Worm (Caenorhabditis elegans) whole organism, L2 larva: ENCODE data around the gene C23G10.11.

ENCODE experiments used
- F13H6.1 ChIP-seq: sonication (generic microtip); optimal IDR thresholded peaks from 2 replicates; lab custom pipeline; 2016; ENCODE audit warnings: missing genetic modification characterization, missing compliant biosample characterization
- R02D3.7 ChIP-seq: fragments of 150-350 bp; optimal IDR thresholded peaks from 2 replicates; lab custom pipeline; 2014; ENCODE audit warnings: missing biosample characterization, missing genetic modification characterization
- ZK546.5 ChIP-seq: sonication (generic microtip); optimal IDR thresholded peaks from 2 replicates; lab custom pipeline; 2017; ENCODE audit warnings: missing biosample characterization, missing genetic modification characterization
- aly-2 ChIP-seq: fragments of 150-350 bp; optimal IDR thresholded peaks from 2 replicates; lab custom pipeline; 2014; ENCODE audit warnings: missing biosample characterization, missing genetic modification characterization
- blmp-1 ChIP-seq: sonication (generic microtip); optimal IDR thresholded peaks from 2 replicates; lab custom pipeline; 2017; ENCODE audit warnings: missing genetic modification characterization, mild to moderate bottlenecking, missing compliant biosample characterization, antibody characterized with exemption, moderate library complexity; ENCODE audit not compliant: insufficient read depth
- ceh-16 ChIP-seq: fragments of 150-350 bp; optimal IDR thresholded peaks from 2 replicates; lab custom pipeline; 2014; ENCODE audit warnings: missing biosample characterization, missing genetic modification characterization
- ceh-82 ChIP-seq: fragments of 150-350 bp; optimal IDR thresholded peaks from 2 replicates; lab custom pipeline; 2014; ENCODE audit warnings: missing biosample characterization, missing genetic modification characterization
- crh-2 ChIP-seq: sonication (generic microtip); optimal IDR thresholded peaks from 2 replicates; lab custom pipeline; 2017; ENCODE audit warnings: missing biosample characterization, missing genetic modification characterization
- dmd-4 ChIP-seq: sonication (generic microtip); optimal IDR thresholded peaks from 2 replicates; lab custom pipeline; 2017; ENCODE audit warnings: missing biosample characterization, missing genetic modification characterization
- egl-27 ChIP-seq: sonication (generic microtip); optimal IDR thresholded peaks from 3 replicates; lab custom pipeline; 2017; ENCODE audit warnings: missing biosample characterization, missing genetic modification reagents, missing genetic modification characterization
- elt-3 ChIP-seq: sonication (generic microtip); optimal IDR thresholded peaks from 2 replicates; lab custom pipeline; 2017; ENCODE audit warnings: missing biosample characterization, missing genetic modification characterization
- fos-1 ChIP-seq: fragments of 150-350 bp; optimal IDR thresholded peaks from 2 replicates; lab custom pipeline; 2014; ENCODE audit warnings: missing biosample characterization, missing genetic modification characterization
- gmeb-1 ChIP-seq: fragments of 150-350 bp; optimal IDR thresholded peaks from 2 replicates; lab custom pipeline; 2014; ENCODE audit warnings: missing biosample characterization, missing genetic modification characterization
- lin-39 ChIP-seq: fragments of 150-350 bp; optimal IDR thresholded peaks from 2 replicates; lab custom pipeline; 2014; ENCODE audit warnings: missing biosample characterization, missing genetic modification reagents, missing genetic modification characterization
- lsy-2 ChIP-seq, 2 experiments: fragments of 150-350 bp in 1 of 2; sonication (generic microtip) in 1 of 2; optimal IDR thresholded peaks; 2 replicates each; lab custom pipeline; 2014 to 2017; ENCODE audit warnings: missing biosample characterization in 2 of 2, missing genetic modification characterization in 2 of 2
- mbf-1 ChIP-seq: sonication (generic microtip); optimal IDR thresholded peaks from 2 replicates; lab custom pipeline; 2017; ENCODE audit warnings: missing biosample characterization, missing genetic modification characterization
- mdl-1 ChIP-seq, 2 experiments: fragments of 150-350 bp in 1 of 2; sonication (generic microtip) in 1 of 2; optimal IDR thresholded peaks; 2 replicates each; lab custom pipeline; 2017; ENCODE audit warnings: missing biosample characterization in 2 of 2, missing genetic modification characterization in 2 of 2
- nhr-10 ChIP-seq: sonication (generic microtip); optimal IDR thresholded peaks from 2 replicates; lab custom pipeline; 2017; ENCODE audit warnings: missing biosample characterization, missing genetic modification characterization
- nhr-11 ChIP-seq: fragments of 150-350 bp; optimal IDR thresholded peaks from 2 replicates; lab custom pipeline; 2014; ENCODE audit warnings: missing biosample characterization, missing genetic modification characterization
- nhr-129 ChIP-seq: fragments of 150-350 bp; optimal IDR thresholded peaks from 2 replicates; lab custom pipeline; 2014; ENCODE audit warnings: missing biosample characterization, missing genetic modification characterization
- nhr-23 ChIP-seq: fragments of 150-350 bp; optimal IDR thresholded peaks from 2 replicates; lab custom pipeline; 2014; ENCODE audit warnings: missing biosample characterization, missing genetic modification reagents, missing genetic modification characterization
- nhr-237 ChIP-seq: fragments of 150-350 bp; optimal IDR thresholded peaks from 2 replicates; lab custom pipeline; 2014; ENCODE audit warnings: missing biosample characterization, missing genetic modification characterization
- nhr-6 ChIP-seq: fragments of 150-350 bp; optimal IDR thresholded peaks from 2 replicates; lab custom pipeline; 2014; ENCODE audit warnings: missing biosample characterization, missing genetic modification characterization
- nhr-77 ChIP-seq: fragments of 150-350 bp; optimal IDR thresholded peaks from 2 replicates; lab custom pipeline; 2014; ENCODE audit warnings: missing biosample characterization, missing genetic modification characterization
- sem-4 ChIP-seq: fragments of 150-350 bp; optimal IDR thresholded peaks from 2 replicates; lab custom pipeline; 2014; ENCODE audit warnings: missing biosample characterization, missing genetic modification reagents, missing genetic modification characterization
- skn-1 ChIP-seq: sonication (generic microtip); optimal IDR thresholded peaks from 2 replicates; lab custom pipeline; 2017; ENCODE audit warnings: missing biosample characterization, missing genetic modification characterization
- sma-3 ChIP-seq: sonication (generic microtip); optimal IDR thresholded peaks from 2 replicates; lab custom pipeline; 2016; ENCODE audit warnings: missing genetic modification reagents, missing genetic modification characterization, missing compliant biosample characterization
- sma-9 ChIP-seq, 2 experiments: fragments of 150-350 bp in 1 of 2; sonication (generic microtip) in 1 of 2; optimal IDR thresholded peaks; 2 replicates each; lab custom pipeline; 2014 to 2016; ENCODE audit warnings: missing genetic modification characterization in 2 of 2, mild to moderate bottlenecking in 1 of 2, missing biosample characterization in 1 of 2, missing compliant biosample characterization in 1 of 2, missing genetic modification reagents in 1 of 2, moderate library complexity in 1 of 2
- snpc-4 ChIP-seq: fragments of 150-350 bp; optimal IDR thresholded peaks from 2 replicates; lab custom pipeline; 2014; ENCODE audit warnings: missing biosample characterization, missing genetic modification characterization
- unc-55 ChIP-seq: fragments of 150-350 bp; sonication (generic microtip); optimal IDR thresholded peaks from 3 replicates; lab custom pipeline; 2014; ENCODE audit warnings: missing biosample characterization, missing genetic modification reagents, missing genetic modification characterization
- unc-62 ChIP-seq: fragments of 150-350 bp; optimal IDR thresholded peaks from 2 replicates; lab custom pipeline; 2014; ENCODE audit warnings: missing biosample characterization, missing genetic modification reagents, missing genetic modification characterization
- zag-1 ChIP-seq: fragments of 150-350 bp; optimal IDR thresholded peaks from 2 replicates; lab custom pipeline; 2014; ENCODE audit warnings: missing biosample characterization, missing genetic modification characterization
- ztf-1 ChIP-seq: fragments of 200-800 bp; sonication (Bioruptor generic); conservative IDR thresholded peaks from 2 replicates; pipeline ENCODE4 v1.3.6; 2022; ENCODE audit warnings: missing genetic modification characterization, missing compliant biosample characterization
- ztf-11 ChIP-seq: sonication (generic microtip); optimal IDR thresholded peaks from 2 replicates; lab custom pipeline; 2017; ENCODE audit warnings: missing biosample characterization, missing genetic modification characterization

C23G10.11 gene

DNA sequence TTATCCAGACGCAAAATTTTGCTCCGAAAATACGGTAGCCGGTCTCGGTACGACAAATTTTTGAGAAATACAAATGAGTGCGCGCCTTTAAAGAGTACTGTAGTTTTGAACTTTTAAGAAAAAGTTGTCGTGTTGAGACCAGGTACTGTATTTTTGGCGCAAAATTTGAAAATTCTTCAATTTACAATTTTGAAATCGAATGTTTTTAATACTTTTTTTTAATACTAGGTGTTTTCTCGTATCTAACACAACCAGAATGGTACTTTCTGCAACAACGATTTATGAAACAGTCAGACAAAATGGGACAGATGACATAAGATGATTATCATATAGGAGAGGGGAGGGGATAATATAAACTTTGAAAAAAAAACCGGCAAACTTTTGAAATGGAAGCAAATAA is 19.7 kb downstream of the C23G10.11 start:
- TF ChIP-seq unc-55 (GFP tag; lab: Kevin White, UChicago) (no peak), mbf-1 (tag; lab: Kevin White, UChicago) (no peak), nhr-11 (no peak), ztf-11 (tag; lab: Kevin White, UChicago) (no peak), dmd-4 (tag; lab: Kevin White, UChicago) (no peak), nhr-6 (tag; lab: Kevin White, UChicago) (no peak), lin-39 (tag; lab: Kevin White, UChicago) (no peak), snpc-4 (no peak), F13H6.1 (tag; lab: Kevin White, UChicago) (no peak), R02D3.7 (tag; lab: Kevin White, UChicago) (no peak), nhr-23 (tag; lab: Kevin White, UChicago) (no peak), blmp-1 (tag; lab: Kevin White, UChicago) (no peak), ceh-82 (tag; lab: Kevin White, UChicago) (no peak), nhr-10 (tag; lab: Kevin White, UChicago) (no peak), nhr-77 (tag; lab: Kevin White, UChicago) (no peak)

DNA sequence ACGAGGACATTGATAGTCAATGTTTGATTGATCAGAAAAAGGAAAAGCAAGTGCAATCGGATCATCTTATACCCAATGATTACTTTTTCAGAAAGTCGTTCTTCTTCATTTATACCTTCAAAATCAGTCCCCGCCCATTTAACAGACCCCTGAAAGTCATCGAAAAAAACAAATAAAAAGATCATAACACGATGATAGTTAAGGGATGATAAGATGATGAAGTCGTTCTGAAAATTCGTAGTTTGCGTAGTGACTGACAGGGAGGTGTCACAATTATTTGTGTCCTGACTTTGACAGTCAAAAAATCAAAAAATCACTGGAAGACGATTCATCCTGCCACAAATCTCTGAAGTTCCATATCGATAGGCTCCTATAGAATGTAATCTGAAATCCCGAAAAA is 20.9 kb downstream of the C23G10.11 start, which contains the start of gene ugt-66:
Gene ugt-66, minus strand, starts transcription at position 101 of the 400 bp plus-strand sequence.
- TF ChIP-seq aly-2 (tag; lab: Kevin White, UChicago) (no peak), egl-27 (tag; lab: Kevin White, UChicago) (no peak), nhr-10 (tag; lab: Kevin White, UChicago) (no peak)

- no peak for TF ChIP-seq ztf-1 (GFP tag; lab: Robert Waterston, UW)
Observed at ce11 chrIII:6190810-6191209, 24.6 kb downstream of the C23G10.11 start, which contains the start of gene C23G10.5. C23G10.5 (plus strand) TSS chrIII:6191110.

DNA sequence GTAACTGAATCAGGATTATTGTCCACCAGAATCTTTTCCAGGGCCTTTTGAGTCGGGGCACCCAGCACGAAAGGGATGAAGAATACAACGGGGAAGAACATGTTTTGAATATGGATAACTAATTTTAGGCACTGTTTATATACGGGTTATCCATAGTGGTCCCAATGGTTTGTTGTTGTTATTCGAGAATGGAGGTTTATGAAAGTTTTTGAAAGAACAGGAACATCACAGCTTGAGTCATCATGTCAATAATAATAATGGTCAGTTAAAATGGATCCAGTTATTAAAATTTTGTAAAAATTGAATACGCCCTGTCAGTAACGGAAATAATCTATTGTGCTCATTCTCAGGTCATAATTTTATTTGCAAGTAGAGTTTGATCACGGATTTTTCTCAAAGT is 32.3 kb downstream of the C23G10.11 start, which contains the start of gene nas-28:
Gene nas-28, minus strand, starts transcription at position 101 of the 400 bp plus-strand sequence.
- TF ChIP-seq lsy-2 (tag; optimal IDR thresholded peaks at IDR 0.05; lab: Kevin White, UChicago) (no peak), ceh-16 (tag; lab: Kevin White, UChicago) (no peak), unc-62 (GFP tag; lab: Kevin White, UChicago) (no peak), sma-9 (GFP tag; optimal IDR thresholded peaks at IDR 0.05; lab: Kevin White, UChicago) (no peak), sma-9 (tag; optimal IDR thresholded peaks at IDR 0.05; lab: Kevin White, UChicago) (no peak), nhr-237 (no peak)
- TF ChIP-seq, all 48 proteins: peak for 0

DNA sequence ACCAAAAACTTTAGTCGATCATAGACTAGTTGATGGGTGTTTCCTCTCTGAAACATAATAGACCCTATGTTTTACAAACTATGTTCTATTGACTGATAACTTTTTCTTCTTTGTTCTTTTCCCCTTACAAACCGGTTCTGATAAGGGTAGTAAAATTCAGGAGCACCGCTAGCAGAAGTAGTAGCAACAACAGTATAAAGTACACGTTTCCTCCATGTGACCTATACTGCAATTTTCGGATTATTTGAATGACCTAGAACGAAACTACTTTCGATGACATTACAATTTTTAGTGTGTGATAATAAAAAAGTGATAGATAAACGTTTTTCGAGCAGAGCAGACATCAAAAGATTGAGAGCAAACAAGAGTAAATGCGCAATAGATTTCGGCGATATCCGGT is 35.1 kb downstream of the C23G10.11 start:
- no peak for TF ChIP-seq elt-3
- TF ChIP-seq mdl-1 (tag; optimal IDR thresholded peaks at IDR 0.05; lab: Kevin White, UChicago): peak in 1 of 2 experiments; percentile 28
- TF ChIP-seq skn-1: peak; percentile 34
- TF ChIP-seq unc-62 (GFP tag; lab: Kevin White, UChicago): no peak
- TF ChIP-seq crh-2: peak; percentile 68
- TF ChIP-seq ZK546.5 (tag; lab: Kevin White, UChicago): no peak
- peak; percentile 11 for TF ChIP-seq sma-3 (GFP tag; lab: Kevin White, UChicago)
- TF ChIP-seq gmeb-1 (tag; lab: Kevin White, UChicago): peak; percentile 36
- TF ChIP-seq sma-9 (GFP tag; optimal IDR thresholded peaks at IDR 0.05; lab: Kevin White, UChicago): peak; percentile 66
- TF ChIP-seq sma-9 (tag; optimal IDR thresholded peaks at IDR 0.05; lab: Kevin White, UChicago): no peak
- TF ChIP-seq aly-2 (tag; lab: Kevin White, UChicago): no peak
- TF ChIP-seq zag-1 (tag; lab: Kevin White, UChicago): no peak
- no peak for TF ChIP-seq sem-4 (tag; lab: Kevin White, UChicago)
- peak; percentile 58 for TF ChIP-seq fos-1 (tag; lab: Kevin White, UChicago)
- peak; percentile 10 for TF ChIP-seq nhr-129 (tag; lab: Kevin White, UChicago)
- TF ChIP-seq nhr-11: no peak
- peak; percentile 57 for TF ChIP-seq F13H6.1 (tag; lab: Kevin White, UChicago)
